Fruit fly (Drosophila melanogaster): ENCODE data around the gene RpS6.

- TF ChIP-seq CG8388 (GFP tag; optimal IDR thresholded peaks at IDR 0.05) (no peak), CG18599 (GFP tag; optimal IDR thresholded peaks at IDR 0.05) (no peak), CG2116 (GFP tag; optimal IDR thresholded peaks at IDR 0.05) (no peak), Ravus (GFP tag; IDR thresholded peaks at IDR 0.05) (no peak), CG16815 (GFP tag; optimal IDR thresholded peaks at IDR 0.05) (no peak)
These were observed 9.3 kb downstream of the RpS6 start, which contains the start of gene Nek2 for dm6 chrX:7891596-7892538.

Measured in whole organism, embryonic.